Worm (Caenorhabditis elegans): Measurements from ENCODE around the gene clec-256.
"Not testable (repeated sequence)": the region's sequence is repeated elsewhere in the genome, so short reads cannot be mapped to it uniquely, and the experiment has no call there.

DNA sequence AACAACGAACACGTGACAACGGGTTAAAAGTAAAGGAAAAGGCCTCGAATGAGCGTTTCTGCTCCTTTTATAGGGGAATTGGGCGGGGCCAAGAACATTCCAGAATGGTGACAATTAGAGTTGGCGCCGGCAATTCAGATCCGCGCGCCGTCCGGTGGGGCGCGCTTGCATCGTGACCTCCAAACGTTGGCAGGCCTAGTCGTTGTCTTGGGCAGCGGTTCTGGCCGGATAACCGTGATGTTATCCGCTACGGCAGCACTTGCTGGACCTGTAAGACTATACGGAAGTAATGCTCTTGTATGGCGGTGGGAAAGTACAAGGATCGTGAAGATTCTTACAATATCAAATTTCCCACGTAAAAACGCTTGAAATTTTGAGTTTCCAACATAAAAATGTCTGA lies 46.7 kb upstream of the clec-256 start:
- not testable (repeated sequence) for TF ChIP-seq dpl-1 (GFP tag; optimal IDR thresholded peaks at IDR 0.05); nhr-77 (tag; optimal IDR thresholded peaks at IDR 0.05); unc-62 (GFP tag; optimal IDR thresholded peaks at IDR 0.05); elt-3 (tag; optimal IDR thresholded peaks at IDR 0.05); rnt-1 (tag; optimal IDR thresholded peaks at IDR 0.05); lin-35 (GFP tag; optimal IDR thresholded peaks at IDR 0.05); fos-1 (tag; optimal IDR thresholded peaks at IDR 0.05); lin-39 (tag; optimal IDR thresholded peaks at IDR 0.05); tbx-2 (tag; optimal IDR thresholded peaks at IDR 0.05); ceh-82 (tag; optimal IDR thresholded peaks at IDR 0.05); lin-15B (tag; optimal IDR thresholded peaks at IDR 0.05)
